Fruit fly (Drosophila melanogaster) whole organism, embryonic: Measurements from ENCODE around the gene CG7530.

Experiments used
- Ada2b ChIP-seq: fragments of 200-800 bp; sonication (Bioruptor generic); IDR thresholded peaks from 2 replicates; pipeline ENCODE4 v1.3.6; 2022; ENCODE audit warnings: missing biosample characterization, missing genetic modification characterization
- Antp ChIP-seq: fragments of 200-800 bp; sonication (Bioruptor generic); optimal IDR thresholded peaks from 3 replicates; lab custom pipeline; 2016; ENCODE audit warnings: missing biosample characterization, missing genetic modification characterization
- Atf3 ChIP-seq: fragments of 200-800 bp; sonication (Bioruptor generic); optimal IDR thresholded peaks from 3 replicates; lab custom pipeline; 2016; ENCODE audit warnings: missing biosample characterization, missing genetic modification characterization
- Blimp-1 ChIP-seq: fragments of 200-800 bp; sonication (Bioruptor generic); optimal IDR thresholded peaks from 3 replicates; lab custom pipeline; 2018; ENCODE audit warnings: missing biosample characterization, missing genetic modification characterization, mild to moderate bottlenecking, moderate library complexity, missing genetic modification reagents
- Bteb2 ChIP-seq: fragments of 200-800 bp; sonication (Bioruptor generic); optimal IDR thresholded peaks from 2 replicates; lab custom pipeline; 2016; ENCODE audit warnings: missing biosample characterization, missing genetic modification characterization
- CG11456 ChIP-seq: fragments of 200-800 bp; sonication (Bioruptor generic); IDR thresholded peaks from 3 replicates; pipeline ENCODE4 v1.3.6; 2022; ENCODE audit warnings: missing biosample characterization, missing genetic modification characterization
- CG1233 ChIP-seq: fragments of 200-800 bp; sonication (Bioruptor generic); optimal IDR thresholded peaks from 4 replicates; lab custom pipeline; 2018; ENCODE audit warnings: missing biosample characterization, mild to moderate bottlenecking, missing genetic modification characterization
- CG14441 ChIP-seq: fragments of 200-800 bp; sonication (Bioruptor generic); IDR thresholded peaks from 2 replicates; pipeline ENCODE4 v1.3.6; 2022; ENCODE audit warnings: missing biosample characterization, missing genetic modification characterization
- CG15269 ChIP-seq: fragments of 200-800 bp; sonication (Bioruptor generic); optimal IDR thresholded peaks from 2 replicates; lab custom pipeline; 2018; ENCODE audit warnings: missing biosample characterization, mild to moderate bottlenecking, missing genetic modification characterization, moderate library complexity
- CG1529 ChIP-seq: fragments of 200-800 bp; sonication (Bioruptor generic); optimal IDR thresholded peaks from 3 replicates; lab custom pipeline; 2018; ENCODE audit warnings: missing biosample characterization, missing genetic modification characterization
- CG17385 ChIP-seq: fragments of 200-800 bp; sonication (Bioruptor generic); optimal IDR thresholded peaks from 3 replicates; lab custom pipeline; 2018; ENCODE audit warnings: missing biosample characterization, mild to moderate bottlenecking, missing genetic modification characterization
- CG18011 ChIP-seq: fragments of 200-800 bp; sonication (Bioruptor generic); optimal IDR thresholded peaks from 2 replicates; lab custom pipeline; 2017; ENCODE audit warnings: missing biosample characterization, missing genetic modification characterization, mild to moderate bottlenecking, moderate library complexity, missing genotype
- CG2199 ChIP-seq: fragments of 200-800 bp; sonication (Bioruptor generic); IDR thresholded peaks from 3 replicates; pipeline ENCODE4 v1.3.6; 2022; ENCODE audit warnings: missing biosample characterization, missing genetic modification characterization
- CG2678 ChIP-seq: fragments of 200-800 bp; sonication (Bioruptor generic); optimal IDR thresholded peaks from 3 replicates; lab custom pipeline; 2019; ENCODE audit warnings: missing biosample characterization, mild to moderate bottlenecking, missing genetic modification characterization, moderate library complexity
- CG30403 ChIP-seq: fragments of 200-800 bp; sonication (Bioruptor generic); optimal IDR thresholded peaks from 3 replicates; lab custom pipeline; 2016; ENCODE audit warnings: missing biosample characterization, missing genetic modification characterization
- CG32532 ChIP-seq: fragments of 200-800 bp; sonication (Bioruptor generic); IDR thresholded peaks from 2 replicates; pipeline ENCODE4 v1.3.6; 2022; ENCODE audit warnings: missing biosample characterization, missing genetic modification characterization
- CG3726 ChIP-seq: fragments of 200-800 bp; sonication (Bioruptor generic); IDR thresholded peaks from 3 replicates; pipeline ENCODE4, ENCODE4 v1.3.6; 2022; ENCODE audit warnings: missing biosample characterization, missing genetic modification characterization
- CG4404 ChIP-seq: fragments of 200-800 bp; sonication (Bioruptor generic); IDR thresholded peaks from 2 replicates; pipeline ENCODE4 v1.3.6; 2022; ENCODE audit warnings: missing biosample characterization, missing genetic modification characterization
- CG5180 ChIP-seq: fragments of 200-800 bp; sonication (Bioruptor generic); optimal IDR thresholded peaks from 3 replicates; lab custom pipeline; 2017; ENCODE audit warnings: missing biosample characterization, missing genetic modification characterization, mild to moderate bottlenecking, moderate library complexity, missing genetic modification reagents
- CG6813 ChIP-seq: fragments of 200-800 bp; sonication (Bioruptor generic); optimal IDR thresholded peaks from 2 replicates; lab custom pipeline; 2017; ENCODE audit warnings: missing biosample characterization, missing genetic modification characterization, mild to moderate bottlenecking, moderate library complexity, missing genetic modification reagents
- CG6854 ChIP-seq: fragments of 200-800 bp; sonication (Bioruptor generic); optimal IDR thresholded peaks from 3 replicates; lab custom pipeline; 2017; ENCODE audit warnings: missing biosample characterization, mild to moderate bottlenecking, missing genetic modification characterization
- CG7839 ChIP-seq: fragments of 200-800 bp; sonication (Bioruptor generic); optimal IDR thresholded peaks from 3 replicates; lab custom pipeline; 2018; ENCODE audit warnings: missing biosample characterization, mild to moderate bottlenecking, missing genetic modification characterization, moderate library complexity
- CG8359 ChIP-seq: fragments of 200-800 bp; sonication (Bioruptor generic); optimal IDR thresholded peaks from 2 replicates; lab custom pipeline; 2017; ENCODE audit warnings: missing biosample characterization, mild to moderate bottlenecking, missing genetic modification characterization, borderline replicate concordance
- CG9215 ChIP-seq: fragments of 200-800 bp; sonication (Bioruptor generic); IDR thresholded peaks from 2 replicates; pipeline ENCODE4 v1.3.6; 2022; ENCODE audit warnings: missing biosample characterization, missing genetic modification characterization
- CHES-1-like ChIP-seq: fragments of 200-800 bp; sonication (Bioruptor generic); optimal IDR thresholded peaks from 2 replicates; lab custom pipeline; 2016; ENCODE audit warnings: missing biosample characterization, missing genetic modification characterization
- Doc2 ChIP-seq: fragments of 200-800 bp; sonication (Bioruptor generic); IDR thresholded peaks from 2 replicates; pipeline ENCODE4 v1.3.6; 2022; ENCODE audit warnings: missing biosample characterization, missing genetic modification characterization
- Drgx ChIP-seq: fragments of 200-800 bp; sonication (Bioruptor generic); IDR thresholded peaks from 2 replicates; pipeline ENCODE4 v1.3.6; 2022; ENCODE audit warnings: missing biosample characterization, missing genetic modification characterization
- Fer3 ChIP-seq: fragments of 200-800 bp; sonication (Bioruptor generic); optimal IDR thresholded peaks from 2 replicates; lab custom pipeline; 2018; ENCODE audit warnings: missing biosample characterization, mild to moderate bottlenecking, missing genetic modification characterization, moderate library complexity
- H2.0 ChIP-seq: fragments of 200-800 bp; sonication (Bioruptor generic); IDR thresholded peaks from 2 replicates; pipeline ENCODE4 v1.3.6; 2022; ENCODE audit warnings: missing biosample characterization, missing genetic modification characterization
- Hmr ChIP-seq: fragments of 200-800 bp; sonication (Bioruptor generic); optimal IDR thresholded peaks from 3 replicates; lab custom pipeline; 2017; ENCODE audit warnings: mild to moderate bottlenecking, missing biosample characterization, missing genetic modification reagents, missing genetic modification characterization
- Jarid2 ChIP-seq: fragments of 200-800 bp; sonication (Bioruptor generic); optimal IDR thresholded peaks from 3 replicates; lab custom pipeline; 2017; ENCODE audit warnings: mild to moderate bottlenecking, missing biosample characterization, missing genetic modification reagents, missing genetic modification characterization
- Kr ChIP-seq: fragments of 200-800 bp; sonication (Bioruptor generic); optimal IDR thresholded peaks from 2 replicates; lab custom pipeline; 2017; ENCODE audit warnings: missing biosample characterization, mild to moderate bottlenecking, missing genetic modification characterization
- MTF-1 ChIP-seq: fragments of 200-800 bp; sonication (Bioruptor generic); optimal IDR thresholded peaks from 2 replicates; lab custom pipeline; 2018; ENCODE audit warnings: missing biosample characterization, mild to moderate bottlenecking, missing genetic modification characterization, borderline replicate concordance
- Meics ChIP-seq: fragments of 200-800 bp; sonication (Bioruptor generic); optimal IDR thresholded peaks from 2 replicates; lab custom pipeline; 2017; ENCODE audit warnings: missing biosample characterization, mild to moderate bottlenecking, missing genetic modification characterization
- NC2β ChIP-seq: fragments of 200-800 bp; sonication (Bioruptor generic); optimal IDR thresholded peaks from 2 replicates; lab custom pipeline; 2016; ENCODE audit warnings: missing biosample characterization, missing genetic modification characterization
- NFAT ChIP-seq: fragments of 200-800 bp; sonication (Bioruptor generic); IDR thresholded peaks from 2 replicates; pipeline ENCODE4 v1.3.6; 2022; ENCODE audit warnings: missing biosample characterization, missing genetic modification characterization
- Opbp ChIP-seq: fragments of 200-800 bp; sonication (Bioruptor generic); IDR thresholded peaks from 3 replicates; pipeline ENCODE4 v1.3.6; 2022; ENCODE audit warnings: missing biosample characterization, missing genetic modification characterization; ENCODE audit not compliant: partially characterized antibody
- Sox100B ChIP-seq: fragments of 200-800 bp; sonication (Bioruptor generic); optimal IDR thresholded peaks from 3 replicates; lab custom pipeline; 2018; ENCODE audit warnings: missing biosample characterization, mild to moderate bottlenecking, missing genetic modification characterization
- Ssrp ChIP-seq: fragments of 200-800 bp; sonication (Bioruptor generic); optimal IDR thresholded peaks from 2 replicates; lab custom pipeline; 2018; ENCODE audit warnings: missing biosample characterization, mild to moderate bottlenecking, missing genetic modification characterization, moderate library complexity
- al ChIP-seq: fragments of 200-800 bp; sonication (Bioruptor generic); IDR thresholded peaks from 2 replicates; pipeline ENCODE4 v1.3.6; 2022; ENCODE audit warnings: missing biosample characterization, missing genetic modification characterization
- btn ChIP-seq: fragments of 200-800 bp; sonication (Bioruptor generic); optimal IDR thresholded peaks from 2 replicates; lab custom pipeline; 2016; ENCODE audit warnings: missing biosample characterization, missing genetic modification characterization
- cad ChIP-seq: fragments of >200 bp; optimal IDR thresholded peaks from 2 replicates; lab custom pipeline; 2017; ENCODE audit warnings: missing biosample characterization, missing genetic modification characterization
- gro ChIP-seq: fragments of 200-800 bp; sonication (Bioruptor generic); optimal IDR thresholded peaks from 2 replicates; lab custom pipeline; 2016; ENCODE audit warnings: missing biosample characterization, missing genetic modification characterization
- lmd ChIP-seq: fragments of 200-800 bp; sonication (Bioruptor generic); IDR thresholded peaks from 2 replicates; pipeline ENCODE4 v1.3.6; 2022; ENCODE audit warnings: missing biosample characterization, missing genetic modification characterization
- seq ChIP-seq: fragments of 200-800 bp; sonication (Bioruptor generic); IDR thresholded peaks from 2 replicates; pipeline ENCODE4 v1.3.6; 2022; ENCODE audit warnings: missing biosample characterization, missing genetic modification characterization
- sisA ChIP-seq: fragments of 200-800 bp; sonication (Bioruptor generic); IDR thresholded peaks from 2 replicates; pipeline ENCODE4 v1.3.6; 2022; ENCODE audit warnings: missing biosample characterization, missing genetic modification characterization
- slbo ChIP-seq: fragments of 200-800 bp; sonication (Bioruptor generic); IDR thresholded peaks from 2 replicates; pipeline ENCODE4 v1.3.6; 2022; ENCODE audit warnings: missing biosample characterization, missing genetic modification characterization
- sob ChIP-seq: fragments of 200-800 bp; sonication (Bioruptor generic); IDR thresholded peaks from 2 replicates; pipeline ENCODE4 v1.3.6; 2022; ENCODE audit warnings: missing biosample characterization, missing genetic modification characterization
- wek ChIP-seq: fragments of 200-800 bp; sonication (Bioruptor generic); optimal IDR thresholded peaks from 3 replicates; lab custom pipeline; 2018; ENCODE audit warnings: missing biosample characterization, mild to moderate bottlenecking, missing genetic modification characterization, moderate library complexity
- zen2 ChIP-seq: fragments of 200-800 bp; sonication (Bioruptor generic); IDR thresholded peaks from 3 replicates; pipeline ENCODE4 v1.3.6; 2022; ENCODE audit warnings: missing biosample characterization, missing genetic modification characterization; ENCODE audit not compliant: partially characterized antibody

The CG7530 gene

dm6 chr3R:14714904-14715588 lies 16.3 kb downstream of the CG7530 start (continued):
- TF ChIP-seq CG3726 (GFP tag; lab: Robert Waterston, UW) = 0 out of 3 replicates have a peak, but pooled peaks have one; percentile 49
- TF ChIP-seq zen2 (GFP tag; lab: Robert Waterston, UW) = no peak
- TF ChIP-seq CG14441 (GFP tag; lab: Robert Waterston, UW) = no peak
- TF ChIP-seq Drgx (GFP tag; lab: Robert Waterston, UW) = peak; percentile 98
- TF ChIP-seq H2.0 (GFP tag; lab: Robert Waterston, UW) = no peak
- peak; percentile 69 for TF ChIP-seq CG7839 (tag; lab: Kevin White, UChicago)
- TF ChIP-seq wek (GFP tag; lab: Kevin White, UChicago) = no peak
- TF ChIP-seq seq = no peak
- no peak for TF ChIP-seq Meics (GFP tag; lab: Kevin White, UChicago)
- peak; percentile 8 for TF ChIP-seq CG17385 (GFP tag; lab: Kevin White, UChicago)
- TF ChIP-seq CHES-1-like (GFP tag; lab: Kevin White, UChicago) = no peak
- peak; percentile 62 for TF ChIP-seq Blimp-1 (GFP tag; lab: Kevin White, UChicago)
- TF ChIP-seq Hmr (GFP tag; lab: Kevin White, UChicago) = no peak
- TF ChIP-seq Kr (GFP tag; lab: Kevin White, UChicago) = no peak
- TF ChIP-seq CG8359 (GFP tag; lab: Kevin White, UChicago) = no peak
- TF ChIP-seq CG9215 = no peak
- TF ChIP-seq gro (GFP tag; lab: Kevin White, UChicago) = no peak
- peak; percentile 55; the same call in 1 of the 3 replicates for TF ChIP-seq Opbp (GFP tag; lab: Robert Waterston, UW)
- TF ChIP-seq sob (GFP tag; lab: Robert Waterston, UW) = no peak
- peak; percentile 51 for TF ChIP-seq CG2678 (tag; lab: Kevin White, UChicago)
- TF ChIP-seq slbo (GFP tag; lab: Robert Waterston, UW) = no peak
- TF ChIP-seq Jarid2 = no peak
- peak; percentile 36 for TF ChIP-seq CG1529 (GFP tag; lab: Kevin White, UChicago)
- TF ChIP-seq CG2199 (GFP tag; lab: Robert Waterston, UW) = peak; percentile 52; the same call in 1 of the 3 replicates
- peak; percentile 63 for TF ChIP-seq Ssrp (tag; lab: Kevin White, UChicago)
- TF ChIP-seq al = no peak
- no peak for TF ChIP-seq CG32532 (GFP tag; lab: Robert Waterston, UW)
- TF ChIP-seq Fer3 = peak; percentile 26
- no peak for TF ChIP-seq CG11456
- no peak for TF ChIP-seq MTF-1
- no peak for TF ChIP-seq cad (GFP tag; lab: Kevin White, UChicago)
- TF ChIP-seq Sox100B (GFP tag; lab: Kevin White, UChicago) = no peak
- TF ChIP-seq CG30403 (GFP tag; lab: Kevin White, UChicago) = peak; percentile 14
- TF ChIP-seq sisA (GFP tag; lab: Robert Waterston, UW) = peak; percentile 63
- no peak for TF ChIP-seq NFAT
- TF ChIP-seq Ada2b (GFP tag; lab: Robert Waterston, UW) = no peak
- TF ChIP-seq CG4404 (GFP tag; lab: Robert Waterston, UW) = no peak
- no peak for TF ChIP-seq btn
- TF ChIP-seq Antp (GFP tag; lab: Kevin White, UChicago) = peak; percentile 32
- no peak for TF ChIP-seq CG5180 (GFP tag; lab: Kevin White, UChicago)
- TF ChIP-seq Atf3 = no peak
- no peak for TF ChIP-seq lmd (GFP tag; lab: Robert Waterston, UW)
- no peak for TF ChIP-seq CG1233 (GFP tag; lab: Kevin White, UChicago)
- TF ChIP-seq CG6813 (GFP tag; lab: Kevin White, UChicago) = no peak
- TF ChIP-seq CG15269 (tag; lab: Kevin White, UChicago) = peak; percentile 27
- no peak for TF ChIP-seq Doc2 (GFP tag; lab: Robert Waterston, UW)
- TF ChIP-seq NC2β (GFP tag; lab: Kevin White, UChicago) = no peak
- no peak for TF ChIP-seq CG18011 (GFP tag; lab: Kevin White, UChicago)
- TF ChIP-seq CG6854 = no peak
- TF ChIP-seq Bteb2 (GFP tag; lab: Kevin White, UChicago) = no peak
